Worm (Caenorhabditis elegans) whole organism, mixed stage, embryonic: ENCODE measurements around the gene W01G7.4.
A peak's percentile ranks its signal among the peaks of the same experiment; 100 is the strongest.

Experiments used
- blmp-1 ChIP-seq: fragments of 150-350 bp; optimal IDR thresholded peaks from 2 replicates; lab custom pipeline; 2014; ENCODE audit warnings: missing biosample characterization, missing genetic modification characterization
- ces-1 ChIP-seq: fragments of 150-350 bp; optimal IDR thresholded peaks from 2 replicates; lab custom pipeline; 2014; ENCODE audit warnings: missing biosample characterization, missing genetic modification reagents, missing genetic modification characterization
- elt-3 ChIP-seq: fragments of 150-350 bp; optimal IDR thresholded peaks from 2 replicates; lab custom pipeline; 2014; ENCODE audit warnings: missing biosample characterization, missing genetic modification characterization
- flh-1 ChIP-seq: fragments of 200-800 bp; sonication (Bioruptor generic); optimal IDR thresholded peaks from 2 replicates; lab custom pipeline; 2018; ENCODE audit warnings: mild to moderate bottlenecking, missing genetic modification characterization, moderate library complexity, missing compliant biosample characterization
- nhr-12 ChIP-seq: fragments of 150-350 bp; optimal IDR thresholded peaks from 2 replicates; lab custom pipeline; 2014; ENCODE audit warnings: missing biosample characterization, missing genetic modification characterization
- pha-4 ChIP-seq: fragments of 150-350 bp; optimal IDR thresholded peaks from 2 replicates; lab custom pipeline; 2018; ENCODE audit warnings: missing biosample characterization, missing genetic modification reagents, missing genetic modification characterization
- sem-2 ChIP-seq: fragments of 200-800 bp; sonication (Bioruptor generic); optimal IDR thresholded peaks from 2 replicates; lab custom pipeline; 2018; ENCODE audit warnings: mild to moderate bottlenecking, missing genetic modification characterization, missing compliant biosample characterization
- snpc-4 ChIP-seq: fragments of 150-350 bp; optimal IDR thresholded peaks from 2 replicates; lab custom pipeline; 2014; ENCODE audit warnings: missing biosample characterization, missing genetic modification characterization
- sptf-1 ChIP-seq: sonication (generic microtip); optimal IDR thresholded peaks from 2 replicates; lab custom pipeline; 2017; ENCODE audit warnings: mild to moderate bottlenecking, missing genetic modification characterization, moderate library complexity, missing compliant biosample characterization
- unc-39 ChIP-seq: fragments of 150-350 bp; optimal IDR thresholded peaks from 2 replicates; lab custom pipeline; 2014; ENCODE audit warnings: missing biosample characterization, missing genetic modification characterization
- unc-62 ChIP-seq: fragments of 150-350 bp; optimal IDR thresholded peaks from 2 replicates; lab custom pipeline; 2014; ENCODE audit warnings: missing biosample characterization, missing genetic modification reagents, missing genetic modification characterization
- zip-8 ChIP-seq: fragments of 150-350 bp; optimal IDR thresholded peaks from 2 replicates; lab custom pipeline; 2014; ENCODE audit warnings: missing biosample characterization, missing genetic modification characterization
- ztf-11 ChIP-seq: fragments of 150-350 bp; optimal IDR thresholded peaks from 2 replicates; lab custom pipeline; 2014; ENCODE audit warnings: missing biosample characterization, missing genetic modification characterization

ce11 chrII:14059767-14060166, 772 bp upstream of the W01G7.4 start, which contains the start of gene rpb-11:
- peak; percentile 59 for TF ChIP-seq ces-1
- no peak for TF ChIP-seq snpc-4 (tag; lab: Kevin White, UChicago)
- no peak for TF ChIP-seq zip-8 (tag; lab: Kevin White, UChicago)
- no peak for TF ChIP-seq unc-39 (tag; lab: Kevin White, UChicago)
- TF ChIP-seq sptf-1 (tag; lab: Kevin White, UChicago), result peak; percentile 80
- no peak for TF ChIP-seq blmp-1
- no peak for TF ChIP-seq nhr-12 (tag; lab: Kevin White, UChicago)
- peak; percentile 22 for TF ChIP-seq ztf-11 (tag; lab: Kevin White, UChicago)
- peak; percentile 7 for TF ChIP-seq unc-62
- no peak for TF ChIP-seq elt-3
- no peak for TF ChIP-seq sem-2
- TF ChIP-seq pha-4 (tag; lab: Kevin White, UChicago), result peak; percentile 87
- no peak for TF ChIP-seq flh-1 (GFP tag; lab: Kevin White, UChicago)
